Fruit fly (Drosophila melanogaster): ENCODE results near the gene CG12003.

Gene CG12003

dm6 chr3L:1609611-1610010 is 44.4 kb downstream of the CG12003 start (continued):
- no peak for TF ChIP-seq Scr (GFP tag; IDR thresholded peaks at IDR 0.05; ENCODE audit: partially characterized antibody)
- no peak for TF ChIP-seq CG6683 (GFP tag; optimal IDR thresholded peaks at IDR 0.05)
- TF ChIP-seq Dip2 (GFP tag; IDR thresholded peaks at IDR 0.05): no peak
- TF ChIP-seq Ets97D (GFP tag; optimal IDR thresholded peaks at IDR 0.05): no peak
- no peak for TF ChIP-seq Asciz (GFP tag; optimal IDR thresholded peaks at IDR 0.05)
- no peak for TF ChIP-seq CG1603 (tag; optimal IDR thresholded peaks at IDR 0.05)
- TF ChIP-seq CG34376 (GFP tag; optimal IDR thresholded peaks at IDR 0.05): no peak
- no peak for TF ChIP-seq hkb (optimal IDR thresholded peaks at IDR 0.05)
- TF ChIP-seq hkb (GFP tag; IDR thresholded peaks at IDR 0.05): peak; percentile 34; the same call in 1 of the 2 replicates
- TF ChIP-seq CG1024 (GFP tag; IDR thresholded peaks at IDR 0.05): no peak
- no peak for TF ChIP-seq CG6813 (GFP tag; optimal IDR thresholded peaks at IDR 0.05)
- no peak for TF ChIP-seq sima (GFP tag; optimal IDR thresholded peaks at IDR 0.05)
- peak; percentile 72 for TF ChIP-seq CG2678 (tag; optimal IDR thresholded peaks at IDR 0.05)
- no peak for TF ChIP-seq HLH4C (GFP tag; IDR thresholded peaks at IDR 0.05; ENCODE audit: partially characterized antibody)
- TF ChIP-seq croc (GFP tag; conservative IDR thresholded peaks at IDR 0.05): no peak
- TF ChIP-seq CG8765 (GFP tag; IDR thresholded peaks at IDR 0.05): no peak
- no peak for TF ChIP-seq Nf-YB (GFP tag; optimal IDR thresholded peaks at IDR 0.05)
- TF ChIP-seq CG12391 (tag; optimal IDR thresholded peaks at IDR 0.05): peak; percentile 34
- no peak for TF ChIP-seq sens (GFP tag)
- no peak for TF ChIP-seq CG4360 (GFP tag; IDR thresholded peaks at IDR 0.05)
- peak; percentile 48 for TF ChIP-seq ind (GFP tag; optimal IDR thresholded peaks at IDR 0.05)
- no peak for TF ChIP-seq CG12219 (GFP tag; optimal IDR thresholded peaks at IDR 0.05)
- TF ChIP-seq HmgZ (tag; optimal IDR thresholded peaks at IDR 0.05): no peak
- TF ChIP-seq CG18011 (GFP tag; optimal IDR thresholded peaks at IDR 0.05): no peak
- TF ChIP-seq tx (GFP tag; optimal IDR thresholded peaks at IDR 0.05): no peak
- TF ChIP-seq CG10654 (GFP tag; optimal IDR thresholded peaks at IDR 0.05): no peak
- no peak for TF ChIP-seq CG17912 (GFP tag; optimal IDR thresholded peaks at IDR 0.05)
- TF ChIP-seq Hey (tag; optimal IDR thresholded peaks at IDR 0.05): no peak
- no peak for TF ChIP-seq gt (GFP tag; IDR thresholded peaks at IDR 0.05)
- TF ChIP-seq prd (optimal IDR thresholded peaks at IDR 0.05): no peak
- peak; percentile 44; the same call in 1 of the 3 replicates for TF ChIP-seq prd (GFP tag; IDR thresholded peaks at IDR 0.05)
- TF ChIP-seq Atf6 (GFP tag; IDR thresholded peaks at IDR 0.05): peak; percentile 70
- TF ChIP-seq Drgx (GFP tag; IDR thresholded peaks at IDR 0.05): 0 out of 2 replicates have a peak, but pooled peaks have one; percentile 44
- TF ChIP-seq CG12071 (GFP tag; optimal IDR thresholded peaks at IDR 0.05): no peak
- TF ChIP-seq pho (GFP tag; optimal IDR thresholded peaks at IDR 0.05): peak; percentile 46
- peak; percentile 74 for TF ChIP-seq dysf (GFP tag; IDR thresholded peaks at IDR 0.05)
- peak; percentile 59 for TF ChIP-seq gem (tag; optimal IDR thresholded peaks at IDR 0.05)
- no peak for TF ChIP-seq mld (GFP tag; IDR thresholded peaks at IDR 0.05; ENCODE audit: partially characterized antibody)
- TF ChIP-seq Bdp1 (GFP tag; optimal IDR thresholded peaks at IDR 0.05): no peak
- TF ChIP-seq CG1529 (GFP tag; optimal IDR thresholded peaks at IDR 0.05): no peak
- TF ChIP-seq rib (GFP tag; IDR thresholded peaks at IDR 0.05): no peak
- TF ChIP-seq CG15479 (GFP tag; optimal IDR thresholded peaks at IDR 0.05): no peak
- TF ChIP-seq CG7987 (GFP tag; optimal IDR thresholded peaks at IDR 0.05): no peak
- TF ChIP-seq NfI (GFP tag; optimal IDR thresholded peaks at IDR 0.05): peak; percentile 21
- TF ChIP-seq CG6175 (GFP tag; IDR thresholded peaks at IDR 0.05): no peak
- peak; percentile 37; the same call in 1 of the 2 replicates for TF ChIP-seq H2.0 (GFP tag; IDR thresholded peaks at IDR 0.05)
- no peak for TF ChIP-seq insv (GFP tag; optimal IDR thresholded peaks at IDR 0.05)
- no peak for TF ChIP-seq h (optimal IDR thresholded peaks at IDR 0.05)
- no peak for TF ChIP-seq Stat92E (GFP tag; optimal IDR thresholded peaks at IDR 0.05)
- no peak for TF ChIP-seq br (optimal IDR thresholded peaks at IDR 0.05)
- peak; percentile 9 for TF ChIP-seq CG17385 (GFP tag; optimal IDR thresholded peaks at IDR 0.05)
- no peak for TF ChIP-seq CG15011 (GFP tag; optimal IDR thresholded peaks at IDR 0.05)
- TF ChIP-seq Deaf1 (tag; optimal IDR thresholded peaks at IDR 0.05): no peak

All from whole organism, embryonic.